Worm (Caenorhabditis elegans) whole organism, L4/young adult: ENCODE measurements around the gene frpr-17.

ENCODE experiments used
- W03F9.2 ChIP-seq: fragments of 150-350 bp; optimal IDR thresholded peaks from 2 replicates; lab custom pipeline; 2014; ENCODE audit warnings: missing biosample characterization, missing genetic modification characterization
- him-1 ChIP-seq: sonication (generic microtip); optimal IDR thresholded peaks from 2 replicates; lab custom pipeline; 2016; ENCODE audit warnings: missing genotype, missing genetic modification reagents, missing genetic modification characterization, missing compliant biosample characterization

DNA sequence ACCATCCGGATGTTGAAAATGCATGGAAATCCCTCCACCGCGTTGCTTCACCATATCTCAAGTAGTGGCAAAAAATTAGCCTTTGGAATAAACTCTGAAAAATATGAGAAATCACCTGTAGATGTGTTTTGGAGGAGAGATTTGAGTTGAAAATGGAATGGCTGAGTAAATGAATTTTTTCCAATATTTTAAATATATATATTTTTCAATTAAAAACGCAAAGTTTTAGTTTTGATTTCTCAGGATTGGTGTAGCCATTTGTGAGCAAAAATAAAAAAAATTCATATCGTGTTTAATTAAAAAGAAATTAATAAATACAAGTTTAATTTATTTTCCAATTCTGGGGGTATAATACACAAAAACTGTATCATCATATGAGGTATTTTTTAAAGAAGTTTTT is 22.1 kb downstream of the frpr-17 start, which contains the start of gene F23D12.1:
- TF ChIP-seq him-1 (tag; lab: Kevin White, UChicago) (no peak), W03F9.2 (tag; lab: Kevin White, UChicago) (no peak)
